Fruit fly (Drosophila melanogaster): ENCODE measurements around the gene CG13058.

dm6 chr3L:16285346-16285911 lies 43.2 kb upstream of the CG13058 start, which contains the start of gene CG13047:
- TF ChIP-seq EcR (GFP tag; optimal IDR thresholded peaks at IDR 0.05) = no peak
- TF ChIP-seq CG32121 (GFP tag; IDR thresholded peaks at IDR 0.05) = no peak
- TF ChIP-seq Pif1A (GFP tag; optimal IDR thresholded peaks at IDR 0.05) = no peak
- no peak for TF ChIP-seq rn (GFP tag; IDR thresholded peaks at IDR 0.05)
- TF ChIP-seq gl (tag; optimal IDR thresholded peaks at IDR 0.05) = no peak
- peak; percentile 33 for TF ChIP-seq CG17806 (tag; optimal IDR thresholded peaks at IDR 0.05)
- TF ChIP-seq fd96Ca (GFP tag; IDR thresholded peaks at IDR 0.05) = no peak
- TF ChIP-seq CG15710 (tag; optimal IDR thresholded peaks at IDR 0.05) = peak; percentile 29
- TF ChIP-seq CG4496 (GFP tag; IDR thresholded peaks at IDR 0.05) = 0 out of 3 replicates have a peak, but pooled peaks have one; percentile 17
